Fruit fly (Drosophila melanogaster) whole organism, embryonic: ENCODE data around the gene ham.

Experiments
- Aef1 ChIP-seq: fragments of 200-800 bp; sonication (Bioruptor generic); IDR thresholded peaks from 3 replicates; pipeline ENCODE4 v1.3.6; 2022; ENCODE audit warnings: missing biosample characterization, missing genetic modification characterization
- CG10267 ChIP-seq: fragments of 200-800 bp; sonication (Bioruptor generic); optimal IDR thresholded peaks from 2 replicates; lab custom pipeline; 2018; ENCODE audit warnings: missing biosample characterization, mild to moderate bottlenecking, missing genetic modification characterization, moderate library complexity
- CG10565 ChIP-seq: fragments of 200-800 bp; sonication (Bioruptor generic); optimal IDR thresholded peaks from 3 replicates; lab custom pipeline; 2016; ENCODE audit warnings: missing biosample characterization, mild to moderate bottlenecking, missing genetic modification characterization
- CG10654 ChIP-seq: fragments of 200-800 bp; sonication (Bioruptor generic); optimal IDR thresholded peaks from 2 replicates; lab custom pipeline; 2016; ENCODE audit warnings: missing biosample characterization, missing genetic modification characterization
- CG11504 ChIP-seq: fragments of 200-800 bp; sonication (Bioruptor generic); optimal IDR thresholded peaks from 3 replicates; lab custom pipeline; 2019; ENCODE audit warnings: missing biosample characterization, mild to moderate bottlenecking, missing genetic modification characterization, moderate library complexity
- CG15269 ChIP-seq: fragments of 200-800 bp; sonication (Bioruptor generic); optimal IDR thresholded peaks from 2 replicates; lab custom pipeline; 2018; ENCODE audit warnings: missing biosample characterization, mild to moderate bottlenecking, missing genetic modification characterization, moderate library complexity
- CG1602 ChIP-seq: fragments of 200-800 bp; sonication (Bioruptor generic); optimal IDR thresholded peaks from 3 replicates; lab custom pipeline; 2016; ENCODE audit warnings: missing biosample characterization, missing genetic modification characterization
- CG17359 ChIP-seq: fragments of 200-800 bp; sonication (Bioruptor generic); optimal IDR thresholded peaks from 3 replicates; lab custom pipeline; 2018; ENCODE audit warnings: missing biosample characterization, mild to moderate bottlenecking, missing genetic modification characterization, moderate library complexity
- CG17612 ChIP-seq: fragments of 200-800 bp; sonication (Bioruptor generic); IDR thresholded peaks from 2 replicates; pipeline ENCODE4 v1.3.6; 2022; ENCODE audit warnings: missing biosample characterization, missing genetic modification characterization
- CG17802 ChIP-seq: fragments of 200-800 bp; sonication (Bioruptor generic); optimal IDR thresholded peaks from 2 replicates; lab custom pipeline; 2018; ENCODE audit warnings: missing biosample characterization, mild to moderate bottlenecking, missing genetic modification characterization, moderate library complexity
- CG18476 ChIP-seq: fragments of 200-800 bp; sonication (Bioruptor generic); optimal IDR thresholded peaks from 2 replicates; lab custom pipeline; 2016; ENCODE audit warnings: missing biosample characterization, mild to moderate bottlenecking, missing genetic modification characterization
- CG18599 ChIP-seq: fragments of 200-800 bp; sonication (Bioruptor generic); optimal IDR thresholded peaks from 3 replicates; lab custom pipeline; 2017; ENCODE audit warnings: missing biosample characterization, missing genetic modification characterization, mild to moderate bottlenecking, moderate library complexity, missing genetic modification reagents
- CG2875 ChIP-seq: fragments of 200-800 bp; sonication (Bioruptor generic); optimal IDR thresholded peaks from 2 replicates; lab custom pipeline; 2017; ENCODE audit warnings: missing biosample characterization, mild to moderate bottlenecking, missing genetic modification characterization, missing genetic modification reagents
- CG32767 ChIP-seq: fragments of 200-800 bp; sonication (Bioruptor generic); IDR thresholded peaks from 2 replicates; pipeline ENCODE4 v1.3.6; 2022; ENCODE audit warnings: missing biosample characterization, missing genetic modification characterization
- CG32772 ChIP-seq: fragments of 200-800 bp; sonication (Bioruptor generic); IDR thresholded peaks from 2 replicates; pipeline ENCODE4 v1.3.6; 2022; ENCODE audit warnings: missing biosample characterization, missing genetic modification characterization
- CG4282 ChIP-seq: fragments of 200-800 bp; sonication (Bioruptor generic); optimal IDR thresholded peaks from 2 replicates; lab custom pipeline; 2016; ENCODE audit warnings: missing biosample characterization, missing genetic modification characterization
- CG4707 ChIP-seq: fragments of 200-800 bp; sonication (Bioruptor generic); optimal IDR thresholded peaks from 2 replicates; lab custom pipeline; 2018; ENCODE audit warnings: missing biosample characterization, mild to moderate bottlenecking, missing genetic modification characterization, moderate library complexity
- CG6813 ChIP-seq: fragments of 200-800 bp; sonication (Bioruptor generic); optimal IDR thresholded peaks from 2 replicates; lab custom pipeline; 2017; ENCODE audit warnings: missing biosample characterization, missing genetic modification characterization, mild to moderate bottlenecking, moderate library complexity, missing genetic modification reagents
- CG7271 ChIP-seq: fragments of 200-800 bp; sonication (Bioruptor generic); optimal IDR thresholded peaks from 2 replicates; lab custom pipeline; 2018; ENCODE audit warnings: missing biosample characterization, mild to moderate bottlenecking, missing genetic modification characterization, moderate library complexity
- CG7745 ChIP-seq: fragments of 200-800 bp; sonication (Bioruptor generic); optimal IDR thresholded peaks from 2 replicates; lab custom pipeline; 2018; ENCODE audit warnings: missing biosample characterization, mild to moderate bottlenecking, missing genetic modification characterization, moderate library complexity
- Deaf1 ChIP-seq: fragments of 200-800 bp; optimal IDR thresholded peaks from 3 replicates; lab custom pipeline; 2019; ENCODE audit warnings: missing biosample characterization, mild to moderate bottlenecking, missing genetic modification characterization, moderate library complexity
- Fer2 ChIP-seq: fragments of 200-800 bp; sonication (Bioruptor generic); optimal IDR thresholded peaks from 2 replicates; lab custom pipeline; 2018; ENCODE audit warnings: missing biosample characterization, mild to moderate bottlenecking, missing genetic modification characterization, moderate library complexity
- HLH54F ChIP-seq: fragments of 200-800 bp; sonication (Bioruptor generic); optimal IDR thresholded peaks from 3 replicates; lab custom pipeline; 2016; ENCODE audit warnings: missing biosample characterization, missing genetic modification characterization
- HLHmδ ChIP-seq: fragments of 200-800 bp; sonication (Bioruptor generic); optimal IDR thresholded peaks from 2 replicates; lab custom pipeline; 2018; ENCODE audit warnings: missing biosample characterization, mild to moderate bottlenecking, missing genetic modification characterization, moderate library complexity
- HmgD ChIP-seq: fragments of 200-800 bp; sonication (Bioruptor generic); optimal IDR thresholded peaks from 3 replicates; lab custom pipeline; 2016; ENCODE audit warnings: missing biosample characterization, missing genetic modification characterization
- Hmx ChIP-seq: fragments of 200-800 bp; sonication (Bioruptor generic); optimal IDR thresholded peaks from 2 replicates; lab custom pipeline; 2016; ENCODE audit warnings: missing biosample characterization, missing genetic modification characterization
- Mes4 ChIP-seq: fragments of 200-800 bp; sonication (Bioruptor generic); optimal IDR thresholded peaks from 2 replicates; lab custom pipeline; 2016; ENCODE audit warnings: missing biosample characterization, missing genetic modification characterization
- NC2β ChIP-seq: fragments of 200-800 bp; sonication (Bioruptor generic); optimal IDR thresholded peaks from 2 replicates; lab custom pipeline; 2016; ENCODE audit warnings: missing biosample characterization, missing genetic modification characterization
- Oli ChIP-seq: fragments of 200-800 bp; sonication (Bioruptor generic); optimal IDR thresholded peaks from 2 replicates; lab custom pipeline; 2018; ENCODE audit warnings: missing biosample characterization, mild to moderate bottlenecking, missing genetic modification characterization, moderate library complexity
- Side ChIP-seq: fragments of 200-800 bp; sonication (Bioruptor generic); optimal IDR thresholded peaks from 2 replicates; lab custom pipeline; 2016; ENCODE audit warnings: missing biosample characterization, missing genetic modification characterization
- Six4 ChIP-seq: fragments of 200-800 bp; sonication (Bioruptor generic); optimal IDR thresholded peaks from 2 replicates; lab custom pipeline; 2016; ENCODE audit warnings: missing biosample characterization, missing genetic modification characterization
- Sox100B ChIP-seq: fragments of 200-800 bp; sonication (Bioruptor generic); optimal IDR thresholded peaks from 3 replicates; lab custom pipeline; 2018; ENCODE audit warnings: missing biosample characterization, mild to moderate bottlenecking, missing genetic modification characterization
- Sox102F ChIP-seq: fragments of 200-800 bp; sonication (Bioruptor generic); optimal IDR thresholded peaks from 2 replicates; lab custom pipeline; 2018; ENCODE audit warnings: missing biosample characterization, mild to moderate bottlenecking, missing genetic modification characterization, moderate library complexity
- abd-A ChIP-seq: fragments of 200-800 bp; sonication (Bioruptor generic); optimal IDR thresholded peaks from 3 replicates; lab custom pipeline; 2019; ENCODE audit warnings: missing biosample characterization, mild to moderate bottlenecking, missing genetic modification characterization, moderate library complexity
- ato ChIP-seq: fragments of 200-800 bp; sonication (Bioruptor generic); IDR thresholded peaks from 2 replicates; pipeline ENCODE4 v1.3.6; 2022; ENCODE audit warnings: missing biosample characterization, missing genetic modification characterization; ENCODE audit not compliant: partially characterized antibody
- br ChIP-seq: fragments of >200 bp; optimal IDR thresholded peaks from 2 replicates; lab custom pipeline; 2017
- chn ChIP-seq: fragments of 200-800 bp; sonication (Bioruptor generic); optimal IDR thresholded peaks from 2 replicates; lab custom pipeline; 2016; ENCODE audit warnings: missing biosample characterization, missing genetic modification characterization
- disco-r ChIP-seq: fragments of 200-800 bp; sonication (Bioruptor generic); optimal IDR thresholded peaks from 2 replicates; lab custom pipeline; 2016; ENCODE audit warnings: missing biosample characterization, missing genetic modification characterization
- en ChIP-seq: fragments of 200-800 bp; sonication (Bioruptor generic); optimal IDR thresholded peaks from 2 replicates; lab custom pipeline; 2016; ENCODE audit warnings: missing biosample characterization, missing genetic modification characterization
- gro ChIP-seq: fragments of 200-800 bp; sonication (Bioruptor generic); optimal IDR thresholded peaks from 2 replicates; lab custom pipeline; 2016; ENCODE audit warnings: missing biosample characterization, missing genetic modification characterization
- gsb ChIP-seq: fragments of 200-800 bp; sonication (Bioruptor generic); IDR thresholded peaks from 2 replicates; pipeline ENCODE4 v1.3.6; 2022; ENCODE audit warnings: missing biosample characterization, missing genetic modification characterization
- kay ChIP-seq: fragments of 200-800 bp; sonication (Bioruptor generic); optimal IDR thresholded peaks from 2 replicates; lab custom pipeline; 2016; ENCODE audit warnings: missing biosample characterization, missing genetic modification characterization
- lilli ChIP-seq: fragments of 200-800 bp; sonication (Bioruptor generic); optimal IDR thresholded peaks from 3 replicates; lab custom pipeline; 2016; ENCODE audit warnings: missing biosample characterization, missing genetic modification characterization
- mam ChIP-seq: fragments of 200-800 bp; sonication (Bioruptor generic); optimal IDR thresholded peaks from 3 replicates; lab custom pipeline; 2016; ENCODE audit warnings: missing biosample characterization, missing genetic modification characterization
- ro ChIP-seq: fragments of 200-800 bp; sonication (Bioruptor generic); IDR thresholded peaks from 2 replicates; pipeline ENCODE4 v1.3.6; 2022; ENCODE audit warnings: missing biosample characterization, missing genetic modification characterization
- row ChIP-seq: fragments of 200-800 bp; sonication (Bioruptor generic); IDR thresholded peaks from 3 replicates; pipeline ENCODE4 v1.3.6; 2022; ENCODE audit warnings: missing biosample characterization, missing genetic modification characterization
- scrt ChIP-seq: fragments of 200-800 bp; sonication (Bioruptor generic); optimal IDR thresholded peaks from 2 replicates; lab custom pipeline; 2018; ENCODE audit warnings: missing biosample characterization, mild to moderate bottlenecking, missing genetic modification characterization, moderate library complexity
- shn ChIP-seq: fragments of 200-800 bp; sonication (Bioruptor generic); optimal IDR thresholded peaks from 3 replicates; lab custom pipeline; 2016; ENCODE audit warnings: missing biosample characterization, missing genetic modification characterization
- sug ChIP-seq: fragments of 200-800 bp; optimal IDR thresholded peaks from 2 replicates; lab custom pipeline; 2019; ENCODE audit warnings: missing biosample characterization, mild to moderate bottlenecking, missing genetic modification characterization, moderate library complexity
- vnd ChIP-seq: fragments of 200-800 bp; sonication (Bioruptor generic); IDR thresholded peaks from 3 replicates; pipeline ENCODE4 v1.3.6; 2022; ENCODE audit warnings: missing biosample characterization, missing genetic modification characterization; ENCODE audit not compliant: partially characterized antibody
- z ChIP-seq: fragments of 200-800 bp; sonication (Bioruptor generic); IDR thresholded peaks from 3 replicates; pipeline ENCODE4 v1.3.6; 2022; ENCODE audit warnings: missing biosample characterization, missing genetic modification characterization

The ham gene

dm6 chr2L:18717365-18718011, 75.2 kb downstream of the ham start (continued):
- no peak for TF ChIP-seq CG4707
- peak; percentile 18 for TF ChIP-seq CG17359 (tag; lab: Kevin White, UChicago)
- TF ChIP-seq CG1602 = no peak
- no peak for TF ChIP-seq br (lab: Kevin White, UChicago)
- TF ChIP-seq CG2875 = peak; percentile 45
- no peak for TF ChIP-seq CG32767 (GFP tag; lab: Robert Waterston, UW)
- no peak for TF ChIP-seq Sox100B (GFP tag; lab: Kevin White, UChicago)
- peak; percentile 51 for TF ChIP-seq CG6813 (GFP tag; lab: Kevin White, UChicago)
- no peak for TF ChIP-seq z (GFP tag; lab: Robert Waterston, UW)
- TF ChIP-seq en (GFP tag; lab: Kevin White, UChicago) = no peak
- no peak for TF ChIP-seq abd-A (tag; lab: Kevin White, UChicago)
- no peak for TF ChIP-seq scrt (GFP tag; lab: Kevin White, UChicago)
- no peak for TF ChIP-seq Oli
- no peak for TF ChIP-seq gsb (GFP tag; lab: Robert Waterston, UW)
- no peak for TF ChIP-seq CG7271 (tag; lab: Kevin White, UChicago)
- no peak for TF ChIP-seq Sox102F
- TF ChIP-seq CG18599 (GFP tag; lab: Kevin White, UChicago) = peak; percentile 22
- TF ChIP-seq gro (GFP tag; lab: Kevin White, UChicago) = no peak
- no peak for TF ChIP-seq Aef1 (GFP tag; lab: Robert Waterston, UW)
- no peak for TF ChIP-seq mam (GFP tag; lab: Kevin White, UChicago)
- no peak for TF ChIP-seq Hmx (GFP tag; lab: Kevin White, UChicago)
- no peak for TF ChIP-seq Mes4 (GFP tag; lab: Kevin White, UChicago)
- TF ChIP-seq CG11504 (tag; lab: Kevin White, UChicago) = peak; percentile 20
- TF ChIP-seq Deaf1 = peak; percentile 43
- TF ChIP-seq NC2β (GFP tag; lab: Kevin White, UChicago) = no peak
- no peak for TF ChIP-seq CG17802
- TF ChIP-seq lilli (GFP tag; lab: Kevin White, UChicago) = no peak
- TF ChIP-seq HmgD (GFP tag; lab: Kevin White, UChicago) = no peak
- no peak for TF ChIP-seq ro (GFP tag; lab: Robert Waterston, UW)
- no peak for TF ChIP-seq HLH54F (GFP tag; lab: Kevin White, UChicago)
- TF ChIP-seq CG4282 (GFP tag; lab: Kevin White, UChicago) = no peak
- no peak for TF ChIP-seq CG7745 (tag; lab: Kevin White, UChicago)
- no peak for TF ChIP-seq CG10654
- TF ChIP-seq ato (GFP tag; lab: Robert Waterston, UW) = no peak
- no peak for TF ChIP-seq Side (GFP tag; lab: Kevin White, UChicago)
- no peak for TF ChIP-seq CG17612 (GFP tag; lab: Robert Waterston, UW)
- TF ChIP-seq vnd (GFP tag; lab: Robert Waterston, UW) = no peak
- TF ChIP-seq sug (tag; lab: Kevin White, UChicago) = no peak
- no peak for TF ChIP-seq CG10267
- no peak for TF ChIP-seq chn (GFP tag; lab: Kevin White, UChicago)
- no peak for TF ChIP-seq HLHmδ (GFP tag; lab: Kevin White, UChicago)
- TF ChIP-seq Fer2 (tag; lab: Kevin White, UChicago) = no peak
- TF ChIP-seq CG18476 (GFP tag; lab: Kevin White, UChicago) = no peak
- no peak for TF ChIP-seq row (GFP tag; lab: Robert Waterston, UW)
- TF ChIP-seq CG10565 (GFP tag; lab: Kevin White, UChicago) = no peak
- TF ChIP-seq kay (GFP tag; lab: Kevin White, UChicago) = no peak
- no peak for TF ChIP-seq CG15269 (tag; lab: Kevin White, UChicago)
- TF ChIP-seq CG32772 (GFP tag; lab: Robert Waterston, UW) = no peak
- TF ChIP-seq Six4 (GFP tag; lab: Kevin White, UChicago) = no peak
- no peak for TF ChIP-seq disco-r (GFP tag; lab: Kevin White, UChicago)
- no peak for TF ChIP-seq shn
